Worm (Caenorhabditis elegans) whole organism, L1 larva: Measurements from ENCODE around the gene kbp-4.

Experiments used
- elt-2 ChIP-seq: sonication (generic microtip); optimal IDR thresholded peaks from 2 replicates; lab custom pipeline; 2016; ENCODE audit warnings: missing genetic modification characterization, mild to moderate bottlenecking, inconsistent platforms, missing compliant biosample characterization, missing genetic modification reagents
- fkh-10 ChIP-seq: sonication (generic microtip); optimal IDR thresholded peaks from 2 replicates; lab custom pipeline; 2017; ENCODE audit warnings: missing biosample characterization, missing genetic modification reagents, missing genetic modification characterization
- lin-13 ChIP-seq: fragments of 150-350 bp; optimal IDR thresholded peaks from 2 replicates; lab custom pipeline; 2014; ENCODE audit warnings: missing biosample characterization, missing genetic modification reagents, missing genetic modification characterization
- lin-35 ChIP-seq, 2 experiments: fragments of 150-350 bp; optimal IDR thresholded peaks; 2 replicates each; lab custom pipeline; 2014; ENCODE audit warnings: missing biosample characterization in 2 of 2, missing genetic modification characterization in 2 of 2, missing genetic modification reagents in 2 of 2
- unc-62 ChIP-seq: fragments of 150-350 bp; optimal IDR thresholded peaks from 2 replicates; lab custom pipeline; 2014; ENCODE audit warnings: missing biosample characterization, missing genetic modification reagents, missing genetic modification characterization
- ztf-11 ChIP-seq, 2 experiments: sonication (generic microtip); optimal IDR thresholded peaks; 2 replicates each; lab custom pipeline; 2016 to 2017; ENCODE audit warnings: missing genetic modification characterization in 2 of 2, missing biosample characterization in 1 of 2, missing compliant biosample characterization in 1 of 2

DNA sequence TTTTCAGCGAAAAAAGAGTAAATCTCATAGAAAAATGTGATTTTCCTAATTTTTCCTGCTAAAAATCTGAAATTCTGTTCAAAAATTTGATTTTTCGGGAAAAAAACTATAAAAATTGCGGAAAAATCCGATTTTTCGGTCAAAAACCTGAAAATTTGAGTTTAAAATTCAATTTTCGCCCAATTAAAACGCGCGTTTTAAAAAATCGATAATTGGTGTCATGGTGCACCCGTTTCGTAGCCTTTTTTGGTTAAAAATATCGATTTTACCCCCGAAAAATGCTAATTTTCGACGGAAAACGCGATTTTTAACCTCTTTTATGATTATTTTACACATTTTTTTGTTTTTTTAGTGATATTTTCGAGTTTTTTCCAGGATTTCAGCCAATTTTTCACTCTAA is 4.3 kb downstream of the kbp-4 start:
- TF ChIP-seq lin-13 (GFP tag; lab: Kevin White, UChicago) (no peak), fkh-10 (GFP tag; lab: Kevin White, UChicago) (no peak), ztf-11 (tag; optimal IDR thresholded peaks at IDR 0.05; lab: Kevin White, UChicago) (no peak), elt-2 (tag; lab: Kevin White, UChicago) (no peak), unc-62 (GFP tag; lab: Kevin White, UChicago) (no peak), lin-35 (GFP tag; optimal IDR thresholded peaks at IDR 0.05; lab: Kevin White, UChicago) (no peak)
